Fruit fly (Drosophila melanogaster): ENCODE data around the gene CG7889.

DNA sequence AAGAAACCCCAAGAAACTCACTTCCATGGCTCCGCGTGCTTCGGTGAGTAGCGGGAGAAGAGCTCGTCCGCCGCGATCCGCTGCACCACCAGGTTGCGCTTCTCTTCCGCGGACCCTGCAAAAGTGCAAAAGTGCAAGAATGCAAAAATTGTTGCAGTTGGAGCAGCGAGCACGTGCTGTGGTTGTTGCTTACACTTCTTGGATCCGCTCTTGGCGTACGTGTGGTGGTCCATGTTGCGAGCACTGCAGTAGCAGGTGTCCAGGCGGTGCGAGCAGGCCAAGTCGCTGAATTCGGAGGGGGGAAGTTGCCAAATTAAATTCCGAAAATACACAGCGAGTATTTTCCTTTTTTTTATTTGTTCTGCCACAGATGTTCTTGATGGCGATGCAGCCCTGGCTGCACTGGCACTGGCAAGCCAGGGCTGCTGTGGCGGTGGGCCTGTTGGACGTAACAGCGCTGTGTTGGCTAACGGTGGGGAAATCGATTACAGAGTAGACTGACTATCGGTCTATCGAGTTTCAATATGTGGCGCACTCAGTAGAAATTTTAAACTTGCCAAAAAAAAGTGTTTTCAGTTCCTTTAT is 25.1 kb downstream of the CG7889 start, which contains the start of gene CG8010:
- TF ChIP-seq lola (GFP tag; optimal IDR thresholded peaks at IDR 0.05) (no peak), fru (GFP tag; optimal IDR thresholded peaks at IDR 0.05) (no peak), Hr78 (GFP tag; optimal IDR thresholded peaks at IDR 0.05) (no peak)
